Worm (Caenorhabditis elegans): ENCODE measurements around the gene unc-47.

unc-47 gene

ce11 chrIII:10153003-10153402 is 33.1 kb downstream of the unc-47 start:
- TF ChIP-seq T22C8.4 (GFP tag; IDR thresholded peaks at IDR 0.05) (no peak), ztf-23 (GFP tag; IDR thresholded peaks at IDR 0.05) (no peak), ztf-29 (GFP tag; IDR thresholded peaks at IDR 0.05) (no peak), ref-1 (GFP tag; conservative IDR thresholded peaks at IDR 0.05) (no peak), tab-1 (GFP tag; IDR thresholded peaks at IDR 0.05) (no peak), cog-1 (tag; optimal IDR thresholded peaks at IDR 0.05) (no peak), klf-2 (GFP tag; conservative IDR thresholded peaks at IDR 0.05) (no peak), flt-1 (GFP tag; IDR thresholded peaks at IDR 0.05) (no peak)

DNA sequence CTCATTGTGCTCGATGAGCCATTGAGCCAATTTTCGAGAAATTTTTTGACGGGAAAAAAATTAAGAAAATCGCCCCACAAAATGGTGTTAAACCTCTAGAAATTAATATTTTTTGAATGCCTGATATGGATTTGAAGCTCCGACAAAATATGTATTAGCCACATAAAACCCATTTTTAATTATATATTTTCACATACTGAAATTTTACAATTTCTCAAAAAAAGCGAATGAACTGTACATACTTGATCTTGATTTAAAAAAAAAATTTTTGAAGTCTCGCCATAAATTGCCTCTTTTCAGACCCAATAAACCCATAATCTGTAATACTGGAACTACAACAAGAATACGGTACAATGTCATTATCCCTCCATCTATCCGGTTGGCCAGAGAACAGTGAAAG is 33.6 kb downstream of the unc-47 start, which contains the start of gene nac-3:
Gene nac-3, plus strand, starts transcription at position 301 of the 400 bp plus-strand sequence.
- TF ChIP-seq tab-1 (GFP tag; IDR thresholded peaks at IDR 0.05): no peak

- TF ChIP-seq ztf-23 (GFP tag; IDR thresholded peaks at IDR 0.05) (0 out of 2 replicates have a peak, but pooled peaks have one; percentile 47), klf-2 (GFP tag; conservative IDR thresholded peaks at IDR 0.05) (no peak), T22C8.4 (GFP tag; IDR thresholded peaks at IDR 0.05) (no peak), ztf-29 (GFP tag; IDR thresholded peaks at IDR 0.05) (no peak), med-1 (GFP tag; optimal IDR thresholded peaks at IDR 0.05; ENCODE audit: insufficient read depth) (no peak), cog-1 (tag; optimal IDR thresholded peaks at IDR 0.05) (no peak), flt-1 (GFP tag; IDR thresholded peaks at IDR 0.05) (no peak), tab-1 (GFP tag; IDR thresholded peaks at IDR 0.05) (no peak), ref-1 (GFP tag; conservative IDR thresholded peaks at IDR 0.05) (no peak)
These were observed 34.3 kb downstream of the unc-47 start for ce11 chrIII:10151719-10152118.

DNA sequence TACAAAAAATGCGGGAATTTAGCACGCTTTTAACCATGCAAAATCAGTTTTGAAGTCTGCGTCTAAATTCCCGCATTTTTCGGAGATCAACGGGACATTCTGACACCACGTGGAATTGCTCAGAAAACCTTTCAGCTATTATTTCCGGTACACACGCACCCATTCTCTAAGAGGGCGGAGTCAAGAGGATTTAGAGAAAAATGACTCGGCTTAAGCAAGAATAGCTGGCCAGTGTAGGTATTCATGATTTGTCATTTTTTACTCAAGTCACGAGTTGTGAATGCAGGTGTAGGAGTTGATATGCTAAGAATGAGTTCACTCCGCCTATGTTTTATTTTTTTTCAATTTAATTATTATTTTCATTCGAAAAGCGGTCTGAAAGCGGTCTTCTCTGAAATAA is 35.4 kb downstream of the unc-47 start:
- TF ChIP-seq flt-1 (GFP tag; IDR thresholded peaks at IDR 0.05): no peak
- TF ChIP-seq med-1 (GFP tag; optimal IDR thresholded peaks at IDR 0.05; ENCODE audit: insufficient read depth): no peak
- no peak for TF ChIP-seq ztf-29 (GFP tag; IDR thresholded peaks at IDR 0.05)
- TF ChIP-seq ztf-23 (GFP tag; IDR thresholded peaks at IDR 0.05): no peak
- no peak for TF ChIP-seq T22C8.4 (GFP tag; IDR thresholded peaks at IDR 0.05)

DNA sequence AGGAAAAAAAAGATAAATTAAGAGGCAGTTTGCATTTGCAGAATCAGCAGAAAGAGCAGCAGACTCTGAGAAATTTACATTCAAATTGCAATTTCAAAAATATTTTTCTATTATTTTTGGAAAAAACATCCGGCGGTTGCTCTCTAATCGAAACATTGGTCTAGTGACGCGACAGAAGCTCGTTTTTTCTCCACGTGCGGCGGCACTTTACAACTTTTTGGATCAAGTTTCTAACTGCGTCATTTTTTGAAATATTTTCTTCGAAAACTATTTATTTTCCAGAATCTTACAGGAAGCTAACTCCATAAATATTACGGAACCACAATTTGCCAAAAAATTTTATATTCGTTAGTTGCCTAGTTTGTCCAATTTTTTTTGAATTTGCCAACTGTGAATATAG is 36.1 kb downstream of the unc-47 start:
- no peak for TF ChIP-seq ztf-29 (GFP tag; IDR thresholded peaks at IDR 0.05)
- no peak for TF ChIP-seq ref-1 (GFP tag; conservative IDR thresholded peaks at IDR 0.05)

- TF ChIP-seq flt-1 (GFP tag; IDR thresholded peaks at IDR 0.05) (no peak), tab-1 (GFP tag; IDR thresholded peaks at IDR 0.05) (no peak), ztf-29 (GFP tag; IDR thresholded peaks at IDR 0.05) (no peak)
These were observed 39.4 kb downstream of the unc-47 start, which contains the start of gene K08E5.1 for ce11 chrIII:10146701-10147100. Gene K08E5.1 (minus strand): TSS chrIII:10146801.

- no peak for TF ChIP-seq flt-1 (GFP tag; IDR thresholded peaks at IDR 0.05)
- no peak for TF ChIP-seq ref-1 (GFP tag; conservative IDR thresholded peaks at IDR 0.05)
- no peak for TF ChIP-seq klf-2 (GFP tag; conservative IDR thresholded peaks at IDR 0.05)
These were observed 45.3 kb downstream of the unc-47 start, which contains the start of gene K08E5.6 for ce11 chrIII:10140732-10141131. Gene K08E5.6 (plus strand): TSS chrIII:10141032.

- TF ChIP-seq ztf-29 (GFP tag; IDR thresholded peaks at IDR 0.05): no peak
- TF ChIP-seq tab-1 (GFP tag; IDR thresholded peaks at IDR 0.05): no peak
- no peak for TF ChIP-seq ref-1 (GFP tag; conservative IDR thresholded peaks at IDR 0.05)
- no peak for TF ChIP-seq cog-1 (tag; optimal IDR thresholded peaks at IDR 0.05)
- TF ChIP-seq ztf-23 (GFP tag; IDR thresholded peaks at IDR 0.05): no peak
- no peak for TF ChIP-seq klf-2 (GFP tag; conservative IDR thresholded peaks at IDR 0.05)
- no peak for TF ChIP-seq med-1 (GFP tag; optimal IDR thresholded peaks at IDR 0.05; ENCODE audit: insufficient read depth)
- no peak for TF ChIP-seq flt-1 (GFP tag; IDR thresholded peaks at IDR 0.05)
These were observed 49.3 kb downstream of the unc-47 start, which contains the start of gene ZK1128.7 for ce11 chrIII:10136778-10137177. Gene ZK1128.7 (plus strand): TSS chrIII:10137006.

DNA sequence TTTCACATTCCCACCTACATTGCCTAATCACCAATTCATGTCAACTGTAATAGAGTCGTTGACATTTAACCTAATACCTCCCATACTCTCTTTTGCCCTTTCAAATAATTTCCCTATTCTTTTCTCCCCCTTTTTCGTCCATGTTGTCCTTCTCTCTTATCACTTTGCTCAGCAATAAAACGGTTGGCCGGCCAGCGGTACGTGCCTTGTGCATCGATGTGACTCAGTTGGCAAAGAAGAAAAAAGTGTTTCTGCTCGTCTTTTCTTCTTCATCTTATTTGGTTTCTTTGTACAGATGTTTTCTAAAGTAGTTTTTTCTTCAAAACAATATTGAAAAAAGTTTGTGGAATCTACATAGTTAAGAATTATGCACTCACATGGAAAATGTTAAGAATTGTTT is 51.5 kb downstream of the unc-47 start:
- TF ChIP-seq tab-1 (GFP tag; IDR thresholded peaks at IDR 0.05) (no peak), klf-2 (GFP tag; conservative IDR thresholded peaks at IDR 0.05) (no peak), ref-1 (GFP tag; conservative IDR thresholded peaks at IDR 0.05) (no peak), cog-1 (tag; optimal IDR thresholded peaks at IDR 0.05) (no peak)
